Fruit fly (Drosophila melanogaster) whole organism, embryonic: ENCODE measurements around the gene CG3434.

Source experiments
- BEAF-32 ChIP-seq: fragments of 200-800 bp; sonication (Bioruptor generic); optimal IDR thresholded peaks from 3 replicates; lab custom pipeline; 2017; ENCODE audit warnings: missing biosample characterization, missing genetic modification characterization, mild to moderate bottlenecking, moderate library complexity, missing genetic modification reagents
- Bgb ChIP-seq: fragments of 200-800 bp; sonication (Bioruptor generic); IDR thresholded peaks from 2 replicates; pipeline ENCODE4 v1.3.6; 2022; ENCODE audit warnings: missing biosample characterization, missing genetic modification characterization; ENCODE audit not compliant: partially characterized antibody
- Blimp-1 ChIP-seq: fragments of 200-800 bp; sonication (Bioruptor generic); optimal IDR thresholded peaks from 3 replicates; lab custom pipeline; 2018; ENCODE audit warnings: missing biosample characterization, missing genetic modification characterization, mild to moderate bottlenecking, moderate library complexity, missing genetic modification reagents
- CG10267 ChIP-seq: fragments of 200-800 bp; sonication (Bioruptor generic); optimal IDR thresholded peaks from 2 replicates; lab custom pipeline; 2018; ENCODE audit warnings: missing biosample characterization, mild to moderate bottlenecking, missing genetic modification characterization, moderate library complexity
- CG10979 ChIP-seq: fragments of 200-800 bp; sonication (Bioruptor generic); optimal IDR thresholded peaks from 2 replicates; lab custom pipeline; 2018; ENCODE audit warnings: missing biosample characterization, mild to moderate bottlenecking, missing genetic modification characterization, moderate library complexity
- CG11504 ChIP-seq: fragments of 200-800 bp; sonication (Bioruptor generic); optimal IDR thresholded peaks from 3 replicates; lab custom pipeline; 2019; ENCODE audit warnings: missing biosample characterization, mild to moderate bottlenecking, missing genetic modification characterization, moderate library complexity
- CG15514 ChIP-seq: fragments of 200-800 bp; sonication (Bioruptor generic); optimal IDR thresholded peaks from 3 replicates; lab custom pipeline; 2017; ENCODE audit warnings: missing biosample characterization, missing genetic modification characterization, mild to moderate bottlenecking, moderate library complexity, missing genetic modification reagents
- CG18262 ChIP-seq: fragments of 200-800 bp; optimal IDR thresholded peaks from 3 replicates; lab custom pipeline; 2019; ENCODE audit warnings: missing biosample characterization, mild to moderate bottlenecking, missing genetic modification characterization, moderate library complexity
- CG2889 ChIP-seq: fragments of 200-800 bp; sonication (Bioruptor generic); IDR thresholded peaks from 3 replicates; pipeline ENCODE4 v1.3.6; 2022; ENCODE audit warnings: missing biosample characterization, missing genetic modification characterization
- CG30020 ChIP-seq: fragments of 200-800 bp; optimal IDR thresholded peaks from 2 replicates; lab custom pipeline; 2019; ENCODE audit warnings: missing biosample characterization, mild to moderate bottlenecking, missing genetic modification characterization, moderate library complexity
- CG33213 ChIP-seq: fragments of 200-800 bp; sonication (Bioruptor generic); optimal IDR thresholded peaks from 3 replicates; lab custom pipeline; 2016; ENCODE audit warnings: missing biosample characterization, missing genetic modification characterization
- CG34376 ChIP-seq: fragments of 200-800 bp; sonication (Bioruptor generic); optimal IDR thresholded peaks from 2 replicates; lab custom pipeline; 2018; ENCODE audit warnings: missing biosample characterization, mild to moderate bottlenecking, missing genetic modification characterization
- CG4617 ChIP-seq: fragments of 200-800 bp; sonication (Bioruptor generic); optimal IDR thresholded peaks from 3 replicates; lab custom pipeline; 2016; ENCODE audit warnings: missing biosample characterization, missing genetic modification characterization, borderline replicate concordance
- CG7372 ChIP-seq: fragments of 200-800 bp; sonication (Bioruptor generic); IDR thresholded peaks from 2 replicates; pipeline ENCODE4 v1.3.6; 2022; ENCODE audit warnings: missing biosample characterization, missing genetic modification characterization
- CG7928 ChIP-seq: fragments of 200-800 bp; sonication (Bioruptor generic); optimal IDR thresholded peaks from 2 replicates; lab custom pipeline; 2017; ENCODE audit warnings: missing biosample characterization, mild to moderate bottlenecking, missing genetic modification characterization
- CG9876 ChIP-seq: fragments of 200-800 bp; sonication (Bioruptor generic); optimal IDR thresholded peaks from 2 replicates; lab custom pipeline; 2016; ENCODE audit warnings: missing biosample characterization, missing genetic modification characterization
- CoRest ChIP-seq: fragments of 200-800 bp; sonication (Bioruptor generic); optimal IDR thresholded peaks from 3 replicates; lab custom pipeline; 2018; ENCODE audit warnings: missing biosample characterization, mild to moderate bottlenecking, missing genetic modification characterization, moderate library complexity
- Dek ChIP-seq: fragments of 200-800 bp; sonication (Bioruptor generic); optimal IDR thresholded peaks from 3 replicates; lab custom pipeline; 2019; ENCODE audit warnings: missing biosample characterization, mild to moderate bottlenecking, missing genetic modification characterization, moderate library complexity
- Dip2 ChIP-seq: fragments of 200-800 bp; sonication (Bioruptor generic); IDR thresholded peaks from 2 replicates; pipeline ENCODE4 v1.3.6; 2022; ENCODE audit warnings: missing biosample characterization, missing genetic modification characterization
- ERR ChIP-seq: fragments of 200-800 bp; sonication (Bioruptor generic); optimal IDR thresholded peaks from 2 replicates; lab custom pipeline; 2016; ENCODE audit warnings: missing biosample characterization, missing genetic modification characterization
- Ets97D ChIP-seq: fragments of 200-800 bp; sonication (Bioruptor generic); optimal IDR thresholded peaks from 3 replicates; lab custom pipeline; 2016; ENCODE audit warnings: missing biosample characterization, missing genetic modification characterization
- GATAe ChIP-seq: fragments of 200-800 bp; sonication (Bioruptor generic); conservative IDR thresholded peaks from 2 replicates; pipeline ENCODE4 v1.3.6; 2022; ENCODE audit warnings: missing biosample characterization, missing genetic modification characterization
- HLH4C ChIP-seq: fragments of 200-800 bp; sonication (Bioruptor generic); IDR thresholded peaks from 3 replicates; pipeline ENCODE4 v1.3.6; 2022; ENCODE audit warnings: missing biosample characterization, missing genetic modification characterization; ENCODE audit not compliant: partially characterized antibody
- Hsf ChIP-seq: fragments of 200-800 bp; sonication (Bioruptor generic); optimal IDR thresholded peaks from 3 replicates; lab custom pipeline; 2016; ENCODE audit warnings: missing biosample characterization, missing genetic modification characterization
- Med ChIP-seq: fragments of 200-800 bp; sonication (Bioruptor generic); peaks from one replicate; lab custom pipeline; 2016; ENCODE audit warnings: missing biosample characterization, missing genetic modification characterization, mild to moderate bottlenecking, inconsistent platforms, moderate library complexity
- Neu2 ChIP-seq: fragments of 200-800 bp; sonication (Bioruptor generic); optimal IDR thresholded peaks from 3 replicates; lab custom pipeline; 2016; ENCODE audit warnings: missing biosample characterization, missing genetic modification characterization, borderline replicate concordance
- Sry-β ChIP-seq: fragments of 200-800 bp; sonication (Bioruptor generic); optimal IDR thresholded peaks from 2 replicates; lab custom pipeline; 2018; ENCODE audit warnings: missing biosample characterization, mild to moderate bottlenecking, missing genetic modification characterization, moderate library complexity
- Sry-δ ChIP-seq: fragments of 200-800 bp; sonication (Bioruptor generic); optimal IDR thresholded peaks from 2 replicates; lab custom pipeline; 2016; ENCODE audit warnings: missing biosample characterization, missing genetic modification characterization
- Taf1 ChIP-seq: fragments of 200-800 bp; sonication (Bioruptor generic); IDR thresholded peaks from 2 replicates; pipeline ENCODE4 v1.3.6; 2022; ENCODE audit warnings: missing biosample characterization, missing genetic modification characterization
- abd-A ChIP-seq: fragments of 200-800 bp; sonication (Bioruptor generic); optimal IDR thresholded peaks from 3 replicates; lab custom pipeline; 2019; ENCODE audit warnings: missing biosample characterization, mild to moderate bottlenecking, missing genetic modification characterization, moderate library complexity
- bsh ChIP-seq, 2 experiments: fragments of 200-800 bp; sonication (Bioruptor generic); optimal IDR thresholded peaks; 2 replicates each; lab custom pipeline; 2017 to 2018; ENCODE audit warnings: mild to moderate bottlenecking in 2 of 2, missing biosample characterization in 2 of 2, missing genetic modification characterization in 2 of 2, moderate library complexity in 1 of 2
- ci ChIP-seq: fragments of 200-800 bp; sonication (Bioruptor generic); IDR thresholded peaks from 3 replicates; pipeline ENCODE4 v1.3.6; 2022; ENCODE audit warnings: missing biosample characterization, missing genetic modification characterization
- crp ChIP-seq, 2 experiments: fragments of 200-800 bp; sonication (Bioruptor generic); optimal IDR thresholded peaks; 2 replicates in 1 of 2; 3 replicates in 1 of 2; lab custom pipeline; 2017; ENCODE audit warnings: missing biosample characterization in 2 of 2, missing genetic modification characterization in 2 of 2, mild to moderate bottlenecking in 1 of 2, moderate library complexity in 1 of 2
- cwo ChIP-seq: fragments of 200-800 bp; sonication (Bioruptor generic); optimal IDR thresholded peaks from 3 replicates; lab custom pipeline; 2017; ENCODE audit warnings: missing biosample characterization, missing genetic modification characterization, mild to moderate bottlenecking, moderate library complexity, missing genetic modification reagents
- danr ChIP-seq: fragments of 200-800 bp; sonication (Bioruptor generic); IDR thresholded peaks from 2 replicates; pipeline ENCODE4 v1.3.6; 2022; ENCODE audit warnings: missing biosample characterization, missing genetic modification characterization
- dm ChIP-seq: fragments of 200-800 bp; sonication (Bioruptor generic); optimal IDR thresholded peaks from 3 replicates; lab custom pipeline; 2016; ENCODE audit warnings: missing biosample characterization, missing genetic modification characterization
- dysf ChIP-seq: fragments of 200-800 bp; sonication (Bioruptor generic); IDR thresholded peaks from 3 replicates; pipeline ENCODE4 v1.3.6; 2022; ENCODE audit warnings: missing biosample characterization, missing genetic modification characterization
- hth ChIP-seq: fragments of >200 bp; optimal IDR thresholded peaks from 2 replicates; lab custom pipeline; 2017; ENCODE audit warnings: inconsistent platforms
- luna ChIP-seq: fragments of 200-800 bp; sonication (Bioruptor generic); optimal IDR thresholded peaks from 2 replicates; lab custom pipeline; 2016; ENCODE audit warnings: missing biosample characterization, missing genetic modification characterization
- mam ChIP-seq: fragments of 200-800 bp; sonication (Bioruptor generic); optimal IDR thresholded peaks from 3 replicates; lab custom pipeline; 2016; ENCODE audit warnings: missing biosample characterization, missing genetic modification characterization
- nau ChIP-seq: fragments of 200-800 bp; sonication (Bioruptor generic); optimal IDR thresholded peaks from 3 replicates; lab custom pipeline; 2017; ENCODE audit warnings: missing biosample characterization, mild to moderate bottlenecking, missing genetic modification characterization, missing genetic modification reagents
- nom ChIP-seq: fragments of 200-800 bp; sonication (Bioruptor generic); optimal IDR thresholded peaks from 2 replicates; lab custom pipeline; 2017; ENCODE audit warnings: missing biosample characterization, missing genetic modification characterization, mild to moderate bottlenecking, moderate library complexity, missing genetic modification reagents
- prd ChIP-seq, 3 experiments: fragments of >200 bp in 2 of 3; fragments of 200-800 bp in 1 of 3; sonication (Bioruptor generic) in 1 of 3; optimal IDR thresholded peaks in 2 of 3; IDR thresholded peaks in 1 of 3; 2 replicates in 2 of 3; 3 replicates in 1 of 3; pipeline versions ENCODE4 v1.3.6 to Lab custom; 2017 to 2022; ENCODE audit warnings: missing biosample characterization in 1 of 3, missing genetic modification characterization in 1 of 3
- shn ChIP-seq: fragments of 200-800 bp; sonication (Bioruptor generic); optimal IDR thresholded peaks from 3 replicates; lab custom pipeline; 2016; ENCODE audit warnings: missing biosample characterization, missing genetic modification characterization
- stwl ChIP-seq: fragments of 200-800 bp; sonication (Bioruptor generic); optimal IDR thresholded peaks from 3 replicates; lab custom pipeline; 2018; ENCODE audit warnings: missing biosample characterization, mild to moderate bottlenecking, missing genetic modification characterization, moderate library complexity
- sug ChIP-seq: fragments of 200-800 bp; optimal IDR thresholded peaks from 2 replicates; lab custom pipeline; 2019; ENCODE audit warnings: missing biosample characterization, mild to moderate bottlenecking, missing genetic modification characterization, moderate library complexity
- tgo ChIP-seq: fragments of 200-800 bp; sonication (Bioruptor generic); IDR thresholded peaks from 3 replicates; pipeline ENCODE4 v1.3.6; 2022; ENCODE audit warnings: missing biosample characterization, missing genetic modification characterization
- trem ChIP-seq: fragments of 200-800 bp; optimal IDR thresholded peaks from 3 replicates; lab custom pipeline; 2019; ENCODE audit warnings: missing biosample characterization, mild to moderate bottlenecking, missing genetic modification characterization, moderate library complexity
- vvl ChIP-seq: fragments of 200-800 bp; sonication (Bioruptor generic); IDR thresholded peaks from 2 replicates; pipeline ENCODE4 v1.3.6; 2022; ENCODE audit warnings: missing biosample characterization, missing genetic modification characterization

CG3434 gene

dm6 chr3L:9455819-9456388, 4.7 kb downstream of the CG3434 start, which contains the start of the genes phol and CG3552 (continued):
- no peak for TF ChIP-seq Dek (tag; lab: Kevin White, UChicago)
- TF ChIP-seq mam: peak; percentile 13
- peak; percentile 82 for TF ChIP-seq Med
- TF ChIP-seq trem (tag; lab: Kevin White, UChicago): peak; percentile 63
- no peak for TF ChIP-seq ERR
- TF ChIP-seq tgo (GFP tag; lab: Robert Waterston, UW): no peak
- no peak for TF ChIP-seq CG33213
- TF ChIP-seq prd (optimal IDR thresholded peaks at IDR 0.05; lab: Kevin White, UChicago): no peak
- no peak for TF ChIP-seq prd (GFP tag; IDR thresholded peaks at IDR 0.05; lab: Robert Waterston, UW)
- TF ChIP-seq CG10267 (tag; lab: Kevin White, UChicago): peak; percentile 48
- peak; percentile 29 for TF ChIP-seq sug (tag; lab: Kevin White, UChicago)
- TF ChIP-seq nom: no peak
- TF ChIP-seq CG7928: peak; percentile 41
- TF ChIP-seq Dip2 (GFP tag; lab: Robert Waterston, UW): no peak
- peak; percentile 24 for TF ChIP-seq CoRest
- no peak for TF ChIP-seq danr
- peak; percentile 42 for TF ChIP-seq Sry-β (GFP tag; lab: Kevin White, UChicago)
- TF ChIP-seq Ets97D (GFP tag; lab: Kevin White, UChicago): peak; percentile 41
- TF ChIP-seq vvl (GFP tag; lab: Robert Waterston, UW): no peak
- TF ChIP-seq Hsf (GFP tag; lab: Kevin White, UChicago): no peak
- no peak for TF ChIP-seq CG7372 (GFP tag; lab: Robert Waterston, UW)
- TF ChIP-seq Blimp-1 (GFP tag; lab: Kevin White, UChicago): no peak
- TF ChIP-seq Taf1 (GFP tag; lab: Robert Waterston, UW): 0 out of 2 replicates have a peak, but pooled peaks have one; percentile 26
- TF ChIP-seq CG9876 (GFP tag; lab: Kevin White, UChicago): no peak
- TF ChIP-seq cwo (GFP tag; lab: Kevin White, UChicago): no peak
- TF ChIP-seq CG18262 (tag; lab: Kevin White, UChicago): peak; percentile 13
- peak; percentile 57 for TF ChIP-seq BEAF-32 (GFP tag; lab: Kevin White, UChicago)
- peak; percentile 30; the same call in 1 of the 3 replicates for TF ChIP-seq ci (GFP tag; lab: Robert Waterston, UW)
- no peak for TF ChIP-seq CG2889
- TF ChIP-seq CG30020 (tag; lab: Kevin White, UChicago): peak; percentile 59
- TF ChIP-seq CG10979 (tag; lab: Kevin White, UChicago): peak; percentile 7
- TF ChIP-seq CG15514 (GFP tag; lab: Kevin White, UChicago): peak; percentile 54
- TF ChIP-seq dm: peak; percentile 68
- TF ChIP-seq Bgb (GFP tag; lab: Robert Waterston, UW): peak; percentile 30; the same call in 1 of the 2 replicates
- peak; percentile 17 for TF ChIP-seq Neu2
- no peak for TF ChIP-seq GATAe (GFP tag; lab: Robert Waterston, UW)
- no peak for TF ChIP-seq nau
- TF ChIP-seq abd-A: peak; percentile 61
- TF ChIP-seq hth (lab: Kevin White, UChicago): no peak
- TF ChIP-seq dysf: no peak
- no peak for TF ChIP-seq luna (GFP tag; lab: Kevin White, UChicago)
- TF ChIP-seq bsh (GFP tag; optimal IDR thresholded peaks at IDR 0.05; lab: Kevin White, UChicago): no peak
- TF ChIP-seq stwl (tag; lab: Kevin White, UChicago): peak; percentile 64
- peak; percentile 92 for TF ChIP-seq CG4617 (GFP tag; lab: Kevin White, UChicago)
- peak; percentile 16 for TF ChIP-seq CG11504
- peak; percentile 62 for TF ChIP-seq Sry-δ (GFP tag; lab: Kevin White, UChicago)
- peak; percentile 5 for TF ChIP-seq CG34376 (GFP tag; lab: Kevin White, UChicago)
- TF ChIP-seq shn: peak; percentile 21
- TF ChIP-seq crp (GFP tag; optimal IDR thresholded peaks at IDR 0.05; lab: Kevin White, UChicago): peak in 1 of 2 experiments; percentile 0
- TF ChIP-seq HLH4C (GFP tag; lab: Robert Waterston, UW): no peak
